ENCODE assay signal across 2 worm cellular contexts in genomic region chrII:8214367-8214766, ce11.
A peak's percentile ranks its signal among the peaks of the same experiment; 100 is the strongest.
TF ChIP-seq lines count a peak whose summit lies in the region.

M110.10 (minus strand) TSS chrII:8214467.

TF ChIP-seq in whole organism, L3 larva, 47 proteins besides CTCF, POLR2A, EP300 and RAD21:
- TF ChIP-seq pha-4 (tag; optimal IDR thresholded peaks at IDR 0.05; lab: Kevin White, UChicago) (peak; percentile 7), daf-12 (tag; optimal IDR thresholded peaks at IDR 0.05; lab: Kevin White, UChicago) (no peak)
TF ChIP-seq in whole organism, L3 larva: peak in this region for 1.

TF ChIP-seq in whole organism, L4 larva, 104 proteins besides CTCF, POLR2A, EP300 and RAD21:
- no peak for TF ChIP-seq madf-9 (GFP tag; conservative IDR thresholded peaks at IDR 0.05; lab: Robert Waterston, UW)
- no peak for TF ChIP-seq nhr-76 (tag; optimal IDR thresholded peaks at IDR 0.05; lab: Kevin White, UChicago)
- peak in 1 of 2 experiments; percentile 71 for TF ChIP-seq unc-62 (GFP tag; optimal IDR thresholded peaks at IDR 0.05 in 1 of 2; lab: Kevin White, UChicago)
- TF ChIP-seq unc-62 (tag; optimal IDR thresholded peaks at IDR 0.05; lab: Kevin White, UChicago): no peak
- TF ChIP-seq zip-2 (tag; optimal IDR thresholded peaks at IDR 0.05; lab: Kevin White, UChicago): no peak
- no peak for TF ChIP-seq madf-5 (GFP tag; IDR thresholded peaks at IDR 0.05; lab: Robert Waterston, UW)
- TF ChIP-seq mep-1 (tag; optimal IDR thresholded peaks at IDR 0.05; lab: Kevin White, UChicago): no peak
- TF ChIP-seq ztf-7 (tag; optimal IDR thresholded peaks at IDR 0.05; lab: Kevin White, UChicago): no peak
- TF ChIP-seq snpc-1.2 (GFP tag; IDR thresholded peaks at IDR 0.05; lab: Robert Waterston, UW): no peak
- no peak for TF ChIP-seq hif-1 (tag; optimal IDR thresholded peaks at IDR 0.05; lab: Kevin White, UChicago)
- TF ChIP-seq mdl-1 (tag; optimal IDR thresholded peaks at IDR 0.05; lab: Kevin White, UChicago): no peak
- peak; percentile 6 for TF ChIP-seq aha-1 (tag; lab: Kevin White, UChicago)
- no peak for TF ChIP-seq attf-4 (tag; optimal IDR thresholded peaks at IDR 0.05; lab: Kevin White, UChicago)

Comparison
In these comparisons a context has a peak if more than half of its experiments do, and no peak if none do; other contexts are left out.
1. Of the 28 proteins assayed by ChIP-seq in both whole organism, L4 larva and whole organism, L3 larva: peak only in whole organism, L4 larva: none; only in whole organism, L3 larva: pha-4; in both: none; in neither: 26; mixed calls (peak in some experiments, not most) for 1.